Worm (Caenorhabditis elegans): ENCODE data around the gene Y39G8B.13.

Y39G8B.13 gene

DNA sequence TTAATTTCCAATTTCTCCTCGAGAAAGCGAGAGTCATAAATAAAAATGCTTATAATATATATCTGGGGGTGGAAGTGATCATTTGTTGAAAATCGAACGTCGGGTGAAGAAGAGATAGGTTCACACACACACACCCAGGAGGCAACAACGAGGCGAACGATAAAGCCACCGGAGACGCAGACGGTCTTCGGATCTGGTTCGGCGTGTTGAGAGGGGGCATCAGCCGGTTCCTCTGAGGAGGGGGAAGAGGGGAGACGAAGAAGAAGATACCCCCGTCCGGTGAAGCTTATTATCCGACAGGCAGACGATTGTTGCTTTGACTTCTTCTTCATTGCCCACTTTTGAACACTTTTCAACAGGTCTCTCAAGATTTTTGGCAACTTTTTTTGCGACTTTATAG is 21.9 kb upstream of the Y39G8B.13 start:
- TF ChIP-seq nhr-21 (tag; optimal IDR thresholded peaks at IDR 0.05) (peak; percentile 74), ceh-82 (tag; optimal IDR thresholded peaks at IDR 0.05) (no peak)

ce11 chrII:14003821-14004430 is 21.1 kb upstream of the Y39G8B.13 start:
- TF ChIP-seq ceh-82 (tag; optimal IDR thresholded peaks at IDR 0.05) (no peak), snpc-4 (tag; optimal IDR thresholded peaks at IDR 0.05) (peak; percentile 82)

DNA sequence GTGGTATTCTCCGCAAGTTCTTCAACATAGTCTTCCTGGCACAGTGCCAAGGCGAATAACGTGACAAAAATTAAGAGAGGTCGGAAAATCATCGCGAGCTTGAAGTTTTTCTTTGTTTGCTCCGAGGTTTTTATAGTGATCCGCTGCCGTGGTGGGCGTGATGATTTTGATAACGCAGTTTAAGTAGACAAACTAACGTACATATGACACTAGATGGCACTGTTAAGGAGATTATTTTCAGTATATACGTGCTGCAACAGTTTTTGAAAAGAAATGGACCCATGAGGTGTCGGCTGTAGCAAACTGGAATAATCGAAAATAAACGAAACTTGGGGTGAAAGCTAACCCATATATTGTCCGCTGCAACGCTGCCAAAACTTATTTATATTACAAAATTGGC is 19.4 kb upstream of the Y39G8B.13 start, which contains the start of gene F01D5.5:
Gene F01D5.5 (minus strand): TSS at position 101 of the 400 bp plus-strand sequence.
- TF ChIP-seq elt-1 (tag; optimal IDR thresholded peaks at IDR 0.05) = no peak
- TF ChIP-seq Y55F3AM.14 (GFP tag; optimal IDR thresholded peaks at IDR 0.05) = no peak
- no peak for TF ChIP-seq sma-9 (GFP tag; optimal IDR thresholded peaks at IDR 0.05)
- no peak for TF ChIP-seq sma-9 (tag; optimal IDR thresholded peaks at IDR 0.05)
- TF ChIP-seq nhr-129 (tag; optimal IDR thresholded peaks at IDR 0.05) = no peak
- TF ChIP-seq aly-2 (tag; optimal IDR thresholded peaks at IDR 0.05) = no peak
- no peak for TF ChIP-seq ztf-4 (tag; optimal IDR thresholded peaks at IDR 0.05)
- no peak for TF ChIP-seq zag-1 (tag; optimal IDR thresholded peaks at IDR 0.05)
- no peak for TF ChIP-seq nhr-12 (tag; optimal IDR thresholded peaks at IDR 0.05)
- no peak for TF ChIP-seq C34F6.9 (tag; optimal IDR thresholded peaks at IDR 0.05)

- peak; percentile 8 for TF ChIP-seq fos-1 (tag; optimal IDR thresholded peaks at IDR 0.05)
These were observed 17.2 kb upstream of the Y39G8B.13 start, which contains the start of gene F01D5.3 for ce11 chrII:14000044-14000443. F01D5.3 (minus strand) TSS chrII:14000144.

ce11 chrII:13998964-13999363 is 16.1 kb upstream of the Y39G8B.13 start, which contains the start of gene F01D5.2:
F01D5.2 (minus strand) TSS chrII:13999064.
- no peak for TF ChIP-seq elt-1 (tag; optimal IDR thresholded peaks at IDR 0.05)
- no peak for TF ChIP-seq nhr-25 (tag; optimal IDR thresholded peaks at IDR 0.05)
- TF ChIP-seq Y55F3AM.14 (GFP tag; optimal IDR thresholded peaks at IDR 0.05) = no peak
- no peak for TF ChIP-seq elt-3 (tag; optimal IDR thresholded peaks at IDR 0.05)
- TF ChIP-seq ztf-4 (tag; optimal IDR thresholded peaks at IDR 0.05) = no peak
- TF ChIP-seq lin-39 (tag; optimal IDR thresholded peaks at IDR 0.05) = no peak
- TF ChIP-seq gmeb-1 (tag; optimal IDR thresholded peaks at IDR 0.05) = no peak
- TF ChIP-seq nhr-237 (tag; optimal IDR thresholded peaks at IDR 0.05) = no peak
- TF ChIP-seq unc-55 (GFP tag; optimal IDR thresholded peaks at IDR 0.05) = no peak
- TF ChIP-seq lin-11 (tag; optimal IDR thresholded peaks at IDR 0.05) = no peak

ce11 chrII:13997989-13998388 is 15.1 kb upstream of the Y39G8B.13 start:
- TF ChIP-seq ZK546.5 (tag; optimal IDR thresholded peaks at IDR 0.05) (no peak), zag-1 (tag; optimal IDR thresholded peaks at IDR 0.05) (no peak), fos-1 (tag; optimal IDR thresholded peaks at IDR 0.05) (no peak), crh-2 (tag; optimal IDR thresholded peaks at IDR 0.05) (no peak), egl-27 (tag; optimal IDR thresholded peaks at IDR 0.05) (no peak)

- TF ChIP-seq sma-9 (GFP tag; optimal IDR thresholded peaks at IDR 0.05) = peak; percentile 56
- TF ChIP-seq sma-9 (tag; optimal IDR thresholded peaks at IDR 0.05) = no peak
- peak; percentile 42 for TF ChIP-seq fos-1 (tag; optimal IDR thresholded peaks at IDR 0.05)
- TF ChIP-seq nhr-11 (tag; optimal IDR thresholded peaks at IDR 0.05) = no peak
- TF ChIP-seq unc-39 (tag; optimal IDR thresholded peaks at IDR 0.05) = no peak
- TF ChIP-seq elt-3 (tag; optimal IDR thresholded peaks at IDR 0.05) = no peak
These were observed 14.6 kb upstream of the Y39G8B.13 start, which contains the start of gene F01D5.1 for ce11 chrII:13997477-13997876. F01D5.1 (minus strand) TSS chrII:13997581.

ce11 chrII:13994934-13995333 is 12.1 kb upstream of the Y39G8B.13 start, which contains the start of gene Y39G8B.7:
Y39G8B.7 (minus strand) TSS chrII:13995034.
- TF ChIP-seq lin-39 (tag; optimal IDR thresholded peaks at IDR 0.05) (no peak), nhr-237 (tag; optimal IDR thresholded peaks at IDR 0.05) (no peak), C34F6.9 (tag; optimal IDR thresholded peaks at IDR 0.05) (no peak), dmd-4 (tag; optimal IDR thresholded peaks at IDR 0.05) (no peak), lin-13 (GFP tag; optimal IDR thresholded peaks at IDR 0.05) (no peak), unc-55 (GFP tag; optimal IDR thresholded peaks at IDR 0.05) (no peak), crh-2 (tag; optimal IDR thresholded peaks at IDR 0.05) (no peak), mab-5 (tag; optimal IDR thresholded peaks at IDR 0.05) (no peak), lsy-2 (tag; optimal IDR thresholded peaks at IDR 0.05) (no peak), zag-1 (tag; optimal IDR thresholded peaks at IDR 0.05) (no peak), nhr-10 (tag; optimal IDR thresholded peaks at IDR 0.05) (no peak), mbf-1 (tag; optimal IDR thresholded peaks at IDR 0.05) (no peak), sma-9 (GFP tag; optimal IDR thresholded peaks at IDR 0.05) (no peak), sma-9 (tag; optimal IDR thresholded peaks at IDR 0.05) (no peak), nhr-21 (tag; optimal IDR thresholded peaks at IDR 0.05) (no peak), sma-3 (GFP tag; optimal IDR thresholded peaks at IDR 0.05) (no peak), aly-2 (tag; optimal IDR thresholded peaks at IDR 0.05) (no peak), snpc-4 (tag; optimal IDR thresholded peaks at IDR 0.05) (no peak)

Measured in whole organism, L2 larva.